Worm (Caenorhabditis elegans) whole organism, early embryonic: ENCODE data around the gene irld-48.
A peak's percentile ranks its signal among the peaks of the same experiment; 100 is the strongest.

Experiments used
- B0310.2 ChIP-seq: sonication (generic microtip); optimal IDR thresholded peaks from 2 replicates; lab custom pipeline; 2016; ENCODE audit warnings: mild to moderate bottlenecking, missing genetic modification characterization, missing compliant biosample characterization
- F13C5.2 ChIP-seq: sonication (generic microtip); optimal IDR thresholded peaks from 2 replicates; lab custom pipeline; 2017; ENCODE audit warnings: mild to moderate bottlenecking, missing genetic modification characterization, inconsistent platforms, missing compliant biosample characterization
- aly-1 ChIP-seq: sonication (generic microtip); optimal IDR thresholded peaks from 2 replicates; lab custom pipeline; 2016; ENCODE audit warnings: missing genetic modification characterization, missing compliant biosample characterization
- ama-1 ChIP-seq: fragments of 150-350 bp; optimal IDR thresholded peaks from 2 replicates; lab custom pipeline; 2014
- ceh-13 ChIP-seq: fragments of 200-800 bp; sonication (Bioruptor generic); optimal IDR thresholded peaks from 2 replicates; lab custom pipeline; 2018; ENCODE audit warnings: mild to moderate bottlenecking, missing genetic modification characterization, missing compliant biosample characterization
- ceh-36 ChIP-seq: sonication (generic microtip); optimal IDR thresholded peaks from 2 replicates; lab custom pipeline; 2016; ENCODE audit warnings: missing genetic modification characterization, inconsistent platforms, missing compliant biosample characterization
- ets-7 ChIP-seq: sonication (generic microtip); optimal IDR thresholded peaks from 2 replicates; lab custom pipeline; 2016; ENCODE audit warnings: missing genotype, missing genetic modification characterization, missing compliant biosample characterization
- flt-1 ChIP-seq: fragments of 200-800 bp; sonication (Bioruptor generic); IDR thresholded peaks from 2 replicates; pipeline ENCODE4 v1.3.6; 2022; ENCODE audit warnings: missing genetic modification characterization, missing compliant biosample characterization
- hmbx-1 ChIP-seq: sonication (generic microtip); optimal IDR thresholded peaks from 2 replicates; lab custom pipeline; 2016; ENCODE audit warnings: mild to moderate bottlenecking, missing genetic modification characterization, missing compliant biosample characterization
- hmg-4 ChIP-seq: fragments of 200-800 bp; sonication (Bioruptor generic); optimal IDR thresholded peaks from 2 replicates; lab custom pipeline; 2018; ENCODE audit warnings: mild to moderate bottlenecking, missing genetic modification characterization, missing compliant biosample characterization
- hnd-1 ChIP-seq: sonication (generic microtip); optimal IDR thresholded peaks from 2 replicates; lab custom pipeline; 2016; ENCODE audit warnings: missing genetic modification characterization, missing compliant biosample characterization
- pes-1 ChIP-seq: fragments of 200-800 bp; sonication (Bioruptor generic); IDR thresholded peaks from 2 replicates; pipeline ENCODE4 v1.3.6; 2022; ENCODE audit warnings: missing genetic modification reagents, missing genetic modification characterization, missing compliant biosample characterization
- scrt-1 ChIP-seq: fragments of 200-800 bp; sonication (Bioruptor generic); IDR thresholded peaks from 2 replicates; pipeline ENCODE4 v1.3.6; 2022; ENCODE audit warnings: missing genetic modification characterization, missing compliant biosample characterization
- sea-1 ChIP-seq: fragments of 200-800 bp; sonication (Bioruptor generic); conservative IDR thresholded peaks from 2 replicates; pipeline ENCODE4 v1.3.6; 2022; ENCODE audit warnings: missing genetic modification characterization, missing compliant biosample characterization
- tbx-11 ChIP-seq: fragments of 200-800 bp; sonication (Bioruptor generic); IDR thresholded peaks from 2 replicates; pipeline ENCODE4 v1.3.6; 2022; ENCODE audit warnings: missing genetic modification characterization, missing compliant biosample characterization
- tbx-37 ChIP-seq: fragments of 200-800 bp; sonication (Bioruptor generic); conservative IDR thresholded peaks from 2 replicates; pipeline ENCODE4 v1.3.6; 2022; ENCODE audit warnings: missing genetic modification reagents, missing genetic modification characterization, missing compliant biosample characterization
- tra-4 ChIP-seq: sonication (generic microtip); optimal IDR thresholded peaks from 2 replicates; lab custom pipeline; 2017; ENCODE audit warnings: missing genetic modification characterization, missing compliant biosample characterization

Gene irld-48

DNA sequence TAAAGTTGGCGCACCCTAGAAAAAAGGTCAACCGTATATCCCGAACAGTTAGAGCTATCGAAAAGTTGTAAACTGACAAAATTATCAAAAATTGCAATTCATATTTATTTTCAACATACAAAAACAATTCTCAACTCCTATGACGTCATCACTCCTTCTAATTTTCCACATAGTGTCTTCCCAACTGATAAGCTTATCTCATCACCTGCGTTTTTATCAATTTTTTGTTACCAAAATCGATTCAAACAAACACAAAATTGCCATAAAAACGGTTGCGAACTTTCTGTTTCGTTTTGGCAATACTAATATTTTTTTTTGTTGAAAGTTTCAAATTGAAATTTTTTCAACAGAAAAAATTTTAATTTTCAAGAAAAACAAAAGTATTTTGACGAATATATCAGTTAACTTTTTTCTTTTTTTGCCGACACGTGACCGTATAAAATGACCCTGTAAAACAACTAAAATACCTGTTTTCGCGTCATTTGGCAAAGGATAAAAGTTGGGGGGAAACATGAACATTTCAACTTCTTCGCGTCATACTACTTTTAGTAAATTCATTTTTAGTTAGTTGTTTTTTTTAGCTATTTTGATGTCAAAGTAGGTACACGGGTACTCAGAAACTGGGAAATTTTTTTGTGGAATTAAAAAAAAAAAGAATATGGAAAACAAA lies 19.8 kb downstream of the irld-48 start:
- TF ChIP-seq tra-4 (no peak), hnd-1 (tag; lab: Kevin White, UChicago) (no peak), ama-1 (no peak), tbx-37 (no peak), B0310.2 (tag; lab: Kevin White, UChicago) (no peak), sea-1 (GFP tag; lab: Robert Waterston, UW) (no peak), scrt-1 (GFP tag; lab: Robert Waterston, UW) (no peak), hmbx-1 (tag; lab: Kevin White, UChicago) (no peak), ceh-36 (tag; lab: Kevin White, UChicago) (no peak), F13C5.2 (tag; lab: Kevin White, UChicago) (no peak), pes-1 (GFP tag; lab: Robert Waterston, UW) (no peak), aly-1 (no peak), tbx-11 (GFP tag; lab: Robert Waterston, UW) (no peak), hmg-4 (no peak), ceh-13 (no peak)

- TF ChIP-seq hnd-1 (tag; lab: Kevin White, UChicago) (no peak), ama-1 (no peak), flt-1 (GFP tag; lab: Robert Waterston, UW) (no peak), F13C5.2 (tag; lab: Kevin White, UChicago) (no peak), tbx-37 (no peak), hmg-4 (no peak), B0310.2 (tag; lab: Kevin White, UChicago) (no peak), tbx-11 (GFP tag; lab: Robert Waterston, UW) (no peak), aly-1 (no peak), tra-4 (no peak)
These were observed 20.7 kb downstream of the irld-48 start, which contains the start of gene nhr-88 for ce11 chrII:2976597-2976996. TSS of gene nhr-88 (plus strand) at chrII:2976639.

ce11 chrII:2977652-2978051 lies 21.8 kb downstream of the irld-48 start:
- TF ChIP-seq tbx-37 (no peak), pes-1 (GFP tag; lab: Robert Waterston, UW) (no peak), ceh-36 (tag; lab: Kevin White, UChicago) (no peak), sea-1 (GFP tag; lab: Robert Waterston, UW) (no peak), hnd-1 (tag; lab: Kevin White, UChicago) (no peak), F13C5.2 (tag; lab: Kevin White, UChicago) (no peak), tra-4 (no peak), ets-7 (no peak), ama-1 (no peak), ceh-13 (no peak), flt-1 (GFP tag; lab: Robert Waterston, UW) (no peak), tbx-11 (GFP tag; lab: Robert Waterston, UW) (no peak), aly-1 (no peak), B0310.2 (tag; lab: Kevin White, UChicago) (no peak), hmbx-1 (tag; lab: Kevin White, UChicago) (no peak), hmg-4 (no peak)

ce11 chrII:2979061-2979460 lies 23.2 kb downstream of the irld-48 start:
- TF ChIP-seq ceh-36 (tag; lab: Kevin White, UChicago) = peak; percentile 95
- TF ChIP-seq hmg-4 = no peak

- TF ChIP-seq pes-1 (GFP tag; lab: Robert Waterston, UW) = no peak
- no peak for TF ChIP-seq tra-4
- TF ChIP-seq tbx-37 = no peak
- no peak for TF ChIP-seq ceh-36 (tag; lab: Kevin White, UChicago)
- TF ChIP-seq hnd-1 (tag; lab: Kevin White, UChicago) = no peak
- TF ChIP-seq ceh-13 = no peak
These were observed 28.5 kb downstream of the irld-48 start for ce11 chrII:2984383-2984782.

ce11 chrII:2985446-2985845 lies 29.6 kb downstream of the irld-48 start:
- no peak for TF ChIP-seq ets-7
- no peak for TF ChIP-seq aly-1
- TF ChIP-seq scrt-1 (GFP tag; lab: Robert Waterston, UW) = no peak

DNA sequence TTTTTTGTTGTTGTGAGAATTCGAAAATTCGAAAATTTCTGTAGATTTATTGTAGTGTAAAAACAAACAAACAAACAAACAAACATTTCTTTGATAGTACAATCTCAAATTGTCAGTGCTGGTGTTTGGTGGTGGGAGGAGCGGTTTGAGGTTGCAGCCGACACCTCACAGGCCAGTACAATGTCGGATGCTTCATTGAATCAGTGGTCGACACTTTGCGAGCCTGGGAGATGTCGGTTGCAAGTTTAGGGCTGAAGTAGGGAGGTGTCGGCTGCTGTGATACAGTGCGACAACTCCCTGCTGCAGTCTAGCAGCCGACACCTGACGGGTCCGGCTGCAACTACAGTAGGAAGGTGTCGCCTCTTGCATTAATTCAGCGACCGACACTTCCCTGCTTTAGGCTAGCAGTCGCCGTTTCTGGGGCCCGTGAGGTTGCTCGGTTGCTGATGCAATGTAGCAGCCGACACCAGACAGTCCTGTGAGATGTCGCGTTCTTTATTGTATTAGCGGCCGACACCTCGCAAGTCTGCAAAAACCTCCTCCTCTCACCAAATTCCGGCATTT lies 30.2 kb downstream of the irld-48 start:
- TF ChIP-seq aly-1 (no peak), hmbx-1 (tag; lab: Kevin White, UChicago) (no peak), pes-1 (GFP tag; lab: Robert Waterston, UW) (no peak), ets-7 (no peak), F13C5.2 (tag; lab: Kevin White, UChicago) (no peak), B0310.2 (tag; lab: Kevin White, UChicago) (no peak), tbx-37 (no peak), ceh-36 (tag; lab: Kevin White, UChicago) (no peak), tbx-11 (GFP tag; lab: Robert Waterston, UW) (no peak), hmg-4 (no peak), flt-1 (GFP tag; lab: Robert Waterston, UW) (no peak), ama-1 (no peak), sea-1 (GFP tag; lab: Robert Waterston, UW) (no peak), scrt-1 (GFP tag; lab: Robert Waterston, UW) (no peak)

ce11 chrII:2987122-2987556 lies 31.3 kb downstream of the irld-48 start:
- TF ChIP-seq pes-1 (GFP tag; lab: Robert Waterston, UW) (no peak), ceh-36 (tag; lab: Kevin White, UChicago) (no peak), flt-1 (GFP tag; lab: Robert Waterston, UW) (no peak), F13C5.2 (tag; lab: Kevin White, UChicago) (no peak), aly-1 (no peak), ama-1 (no peak), tra-4 (no peak), tbx-37 (no peak), tbx-11 (GFP tag; lab: Robert Waterston, UW) (no peak), ets-7 (no peak), scrt-1 (GFP tag; lab: Robert Waterston, UW) (no peak), B0310.2 (tag; lab: Kevin White, UChicago) (no peak), hmg-4 (no peak), hnd-1 (tag; lab: Kevin White, UChicago) (no peak), hmbx-1 (tag; lab: Kevin White, UChicago) (no peak), ceh-13 (no peak), sea-1 (GFP tag; lab: Robert Waterston, UW) (no peak)
